Worm (Caenorhabditis elegans) whole organism, mixed stage, embryonic: ENCODE data around the gene F18E9.3.
A peak's percentile ranks its signal among the peaks of the same experiment; 100 is the strongest.

Experiments used
- M03D4.4 ChIP-seq: sonication (generic microtip); optimal IDR thresholded peaks from 2 replicates; lab custom pipeline; 2017; ENCODE audit warnings: mild to moderate bottlenecking, missing genetic modification characterization, missing compliant biosample characterization
- bed-3 ChIP-seq: fragments of 200-800 bp; sonication (Bioruptor generic); optimal IDR thresholded peaks from 3 replicates; lab custom pipeline; 2018; ENCODE audit warnings: mild to moderate bottlenecking, missing genetic modification characterization, moderate library complexity, missing compliant biosample characterization
- blmp-1 ChIP-seq: fragments of 150-350 bp; optimal IDR thresholded peaks from 2 replicates; lab custom pipeline; 2014; ENCODE audit warnings: missing biosample characterization, missing genetic modification characterization
- ceh-39 ChIP-seq: fragments of 150-350 bp; optimal IDR thresholded peaks from 2 replicates; lab custom pipeline; 2014; ENCODE audit warnings: missing biosample characterization, missing genetic modification characterization
- ceh-43 ChIP-seq: fragments of 200-800 bp; sonication (Bioruptor generic); optimal IDR thresholded peaks from 2 replicates; lab custom pipeline; 2018; ENCODE audit warnings: mild to moderate bottlenecking, missing genetic modification characterization, moderate library complexity, missing compliant biosample characterization
- ceh-83 ChIP-seq: fragments of 200-800 bp; sonication (Bioruptor generic); optimal IDR thresholded peaks from 2 replicates; lab custom pipeline; 2018; ENCODE audit warnings: mild to moderate bottlenecking, missing genetic modification characterization, missing compliant biosample characterization
- ces-1 ChIP-seq: fragments of 150-350 bp; optimal IDR thresholded peaks from 2 replicates; lab custom pipeline; 2014; ENCODE audit warnings: missing biosample characterization, missing genetic modification reagents, missing genetic modification characterization
- cnd-1 ChIP-seq: fragments of 200-800 bp; sonication (Bioruptor generic); optimal IDR thresholded peaks from 2 replicates; lab custom pipeline; 2018; ENCODE audit warnings: mild to moderate bottlenecking, missing genetic modification characterization, missing compliant biosample characterization
- drap-1 ChIP-seq: fragments of 200-800 bp; sonication (Bioruptor generic); optimal IDR thresholded peaks from 3 replicates; lab custom pipeline; 2018; ENCODE audit warnings: mild to moderate bottlenecking, missing genetic modification characterization, missing compliant biosample characterization
- elt-1 ChIP-seq: sonication (generic microtip); optimal IDR thresholded peaks from 2 replicates; lab custom pipeline; 2017; ENCODE audit warnings: missing genetic modification characterization, mild to moderate bottlenecking, missing compliant biosample characterization, antibody characterized with exemption, moderate library complexity, borderline replicate concordance; ENCODE audit not compliant: insufficient read depth
- elt-3 ChIP-seq: fragments of 150-350 bp; optimal IDR thresholded peaks from 2 replicates; lab custom pipeline; 2014; ENCODE audit warnings: missing biosample characterization, missing genetic modification characterization
- flh-1 ChIP-seq: fragments of 200-800 bp; sonication (Bioruptor generic); optimal IDR thresholded peaks from 2 replicates; lab custom pipeline; 2018; ENCODE audit warnings: mild to moderate bottlenecking, missing genetic modification characterization, moderate library complexity, missing compliant biosample characterization
- ham-2 ChIP-seq: fragments of 200-800 bp; sonication (Bioruptor generic); optimal IDR thresholded peaks from 2 replicates; lab custom pipeline; 2018; ENCODE audit warnings: mild to moderate bottlenecking, missing genetic modification characterization, missing compliant biosample characterization
- hlh-1 ChIP-seq: fragments of 150-350 bp; optimal IDR thresholded peaks from 2 replicates; lab custom pipeline; 2014; ENCODE audit warnings: missing biosample characterization, missing genetic modification reagents, missing genetic modification characterization
- lin-13 ChIP-seq: fragments of 150-350 bp; optimal IDR thresholded peaks from 2 replicates; lab custom pipeline; 2014; ENCODE audit warnings: missing biosample characterization, missing genetic modification characterization
- lin-32 ChIP-seq: fragments of 200-800 bp; sonication (Bioruptor generic); optimal IDR thresholded peaks from 2 replicates; lab custom pipeline; 2018; ENCODE audit warnings: mild to moderate bottlenecking, missing genetic modification characterization, missing compliant biosample characterization
- lsy-2 ChIP-seq: fragments of 150-350 bp; optimal IDR thresholded peaks from 2 replicates; lab custom pipeline; 2014; ENCODE audit warnings: missing biosample characterization, missing genetic modification characterization
- mab-5 ChIP-seq: fragments of 150-350 bp; optimal IDR thresholded peaks from 2 replicates; lab custom pipeline; 2014; ENCODE audit warnings: missing biosample characterization, missing genetic modification characterization
- mep-1 ChIP-seq: fragments of 150-350 bp; optimal IDR thresholded peaks from 2 replicates; lab custom pipeline; 2017; ENCODE audit warnings: missing biosample characterization, missing genetic modification reagents, missing genetic modification characterization, inconsistent platforms
- mls-2 ChIP-seq: sonication (generic microtip); optimal IDR thresholded peaks from 2 replicates; lab custom pipeline; 2016; ENCODE audit warnings: mild to moderate bottlenecking, missing genetic modification characterization, moderate library complexity, missing compliant biosample characterization
- nhr-12 ChIP-seq: fragments of 150-350 bp; optimal IDR thresholded peaks from 2 replicates; lab custom pipeline; 2014; ENCODE audit warnings: missing biosample characterization, missing genetic modification characterization
- nhr-2 ChIP-seq: fragments of 150-350 bp; optimal IDR thresholded peaks from 2 replicates; lab custom pipeline; 2014; ENCODE audit warnings: missing biosample characterization, missing genetic modification characterization
- nhr-237 ChIP-seq: fragments of 150-350 bp; optimal IDR thresholded peaks from 2 replicates; lab custom pipeline; 2014; ENCODE audit warnings: missing biosample characterization, missing genetic modification characterization
- nhr-28 ChIP-seq: fragments of 150-350 bp; optimal IDR thresholded peaks from 2 replicates; lab custom pipeline; 2014; ENCODE audit warnings: missing biosample characterization, missing genetic modification characterization
- nhr-76 ChIP-seq: sonication (generic microtip); optimal IDR thresholded peaks from 2 replicates; lab custom pipeline; 2017; ENCODE audit warnings: missing biosample characterization, missing genetic modification characterization
- pha-4 ChIP-seq: fragments of 150-350 bp; optimal IDR thresholded peaks from 2 replicates; lab custom pipeline; 2018; ENCODE audit warnings: missing biosample characterization, missing genetic modification reagents, missing genetic modification characterization
- sem-2 ChIP-seq: fragments of 200-800 bp; sonication (Bioruptor generic); optimal IDR thresholded peaks from 2 replicates; lab custom pipeline; 2018; ENCODE audit warnings: mild to moderate bottlenecking, missing genetic modification characterization, missing compliant biosample characterization
- snpc-4 ChIP-seq: fragments of 150-350 bp; optimal IDR thresholded peaks from 2 replicates; lab custom pipeline; 2014; ENCODE audit warnings: missing biosample characterization, missing genetic modification characterization
- sptf-1 ChIP-seq: sonication (generic microtip); optimal IDR thresholded peaks from 2 replicates; lab custom pipeline; 2017; ENCODE audit warnings: mild to moderate bottlenecking, missing genetic modification characterization, moderate library complexity, missing compliant biosample characterization
- tbx-8 ChIP-seq: fragments of 200-800 bp; sonication (Bioruptor generic); optimal IDR thresholded peaks from 2 replicates; lab custom pipeline; 2018; ENCODE audit warnings: mild to moderate bottlenecking, missing genetic modification characterization, moderate library complexity, missing compliant biosample characterization
- unc-120 ChIP-seq: sonication (generic microtip); optimal IDR thresholded peaks from 2 replicates; lab custom pipeline; 2017; ENCODE audit warnings: missing genetic modification characterization, missing compliant biosample characterization; ENCODE audit not compliant: poor library complexity, severe bottlenecking
- unc-39 ChIP-seq: fragments of 150-350 bp; optimal IDR thresholded peaks from 2 replicates; lab custom pipeline; 2014; ENCODE audit warnings: missing biosample characterization, missing genetic modification characterization
- unc-62 ChIP-seq: fragments of 150-350 bp; optimal IDR thresholded peaks from 2 replicates; lab custom pipeline; 2014; ENCODE audit warnings: missing biosample characterization, missing genetic modification reagents, missing genetic modification characterization
- zip-8 ChIP-seq: fragments of 150-350 bp; optimal IDR thresholded peaks from 2 replicates; lab custom pipeline; 2014; ENCODE audit warnings: missing biosample characterization, missing genetic modification characterization
- ztf-11 ChIP-seq: fragments of 150-350 bp; optimal IDR thresholded peaks from 2 replicates; lab custom pipeline; 2014; ENCODE audit warnings: missing biosample characterization, missing genetic modification characterization

Gene F18E9.3

DNA sequence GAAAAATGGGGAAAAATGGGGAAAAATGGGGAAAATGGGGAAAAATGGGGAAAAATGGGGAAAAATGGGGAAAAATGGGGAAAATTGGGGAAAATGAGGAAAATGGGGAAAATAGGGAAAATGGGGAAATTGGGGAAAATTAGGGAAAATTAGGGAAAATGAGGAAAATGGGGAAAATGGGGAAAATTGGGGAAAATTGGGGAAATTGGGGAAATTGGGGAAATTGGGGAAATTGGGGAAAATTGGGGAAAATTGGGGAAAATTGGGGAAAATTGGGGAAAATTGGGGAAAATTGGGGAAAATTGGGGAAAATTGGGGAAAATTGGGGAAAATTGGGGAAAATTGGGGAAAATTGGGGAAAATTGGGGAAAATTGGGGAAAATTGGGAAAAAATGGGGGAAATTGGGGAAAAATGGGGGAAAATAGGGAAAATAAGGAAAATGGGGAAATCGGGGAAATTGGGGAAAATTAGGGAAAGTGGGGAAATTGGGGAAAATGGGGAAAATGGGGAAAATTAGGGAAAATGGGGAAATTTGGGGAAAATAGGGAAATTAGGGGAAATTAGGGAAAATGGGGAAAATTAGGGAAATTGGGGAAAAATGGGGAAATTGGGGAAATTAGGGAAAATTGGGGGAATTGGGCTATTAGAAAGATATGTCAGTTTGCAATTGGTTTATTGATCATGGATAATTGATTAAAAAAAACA is 16.9 kb downstream of the F18E9.3 start:
- no peak for TF ChIP-seq elt-3
- TF ChIP-seq sptf-1, result peak; percentile 79
- TF ChIP-seq ceh-43 (GFP tag; lab: Kevin White, UChicago), result peak; percentile 55
- peak; percentile 63 for TF ChIP-seq ceh-83 (GFP tag; lab: Kevin White, UChicago)
- no peak for TF ChIP-seq elt-1
- peak; percentile 53 for TF ChIP-seq mls-2 (tag; lab: Kevin White, UChicago)
- TF ChIP-seq unc-120 (tag; lab: Kevin White, UChicago), result peak; percentile 21
- TF ChIP-seq M03D4.4, result peak; percentile 62
- TF ChIP-seq mep-1 (tag; lab: Kevin White, UChicago), result no peak

DNA sequence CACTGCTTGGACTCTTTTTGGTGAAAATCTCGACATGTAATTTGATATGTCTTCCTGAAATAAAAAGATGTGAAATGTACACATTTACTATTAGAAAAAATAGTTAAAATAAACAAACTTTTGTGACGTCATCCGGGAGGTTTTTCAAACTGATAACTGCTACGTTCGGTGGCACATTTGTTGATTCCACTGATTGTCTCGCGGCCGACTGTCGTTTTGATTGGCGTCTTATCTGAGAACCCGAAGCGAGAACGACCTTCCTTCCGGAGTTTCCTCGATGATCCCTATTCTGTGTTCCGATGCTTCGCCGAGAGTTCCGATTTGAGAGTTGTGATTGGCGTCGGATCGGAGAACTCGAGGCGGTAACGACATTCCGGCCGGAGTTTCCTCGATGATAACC is 18.2 kb downstream of the F18E9.3 start:
- TF ChIP-seq zip-8 (tag; lab: Kevin White, UChicago), result no peak
- no peak for TF ChIP-seq lsy-2 (tag; lab: Kevin White, UChicago)
- no peak for TF ChIP-seq pha-4 (tag; lab: Kevin White, UChicago)
- no peak for TF ChIP-seq ceh-39 (tag; lab: Kevin White, UChicago)
- TF ChIP-seq bed-3 (GFP tag; lab: Kevin White, UChicago), result no peak

DNA sequence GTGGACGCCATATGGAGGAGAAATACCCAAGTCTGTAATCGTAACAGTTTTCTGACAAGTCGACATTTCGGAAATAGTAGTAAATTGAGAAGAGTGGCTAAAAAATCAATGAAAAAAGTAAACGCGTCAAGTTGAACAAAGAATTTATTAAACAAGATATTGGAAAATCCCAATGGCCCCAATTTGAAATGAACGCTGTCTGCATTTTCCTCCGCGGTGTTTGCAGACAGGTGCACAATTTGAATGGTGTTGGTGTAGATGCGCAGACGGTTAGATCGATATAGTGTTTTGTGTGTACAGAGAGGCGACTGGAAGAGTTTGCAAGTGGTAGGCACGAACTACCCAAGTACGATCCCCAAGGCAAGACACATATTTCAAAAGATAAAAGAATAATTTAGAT is 19.1 kb downstream of the F18E9.3 start, which contains the start of the genes H35N09.2 and H35N09.1:
Gene H35N09.2 (minus strand): TSS at position 54 of the 400 bp plus-strand sequence.
Gene H35N09.1 (plus strand): TSS at position 335 of the 400 bp plus-strand sequence.
- TF ChIP-seq cnd-1, result no peak
- TF ChIP-seq M03D4.4, result no peak
- no peak for TF ChIP-seq bed-3 (GFP tag; lab: Kevin White, UChicago)
- TF ChIP-seq ceh-83 (GFP tag; lab: Kevin White, UChicago), result no peak
- no peak for TF ChIP-seq mls-2 (tag; lab: Kevin White, UChicago)
- no peak for TF ChIP-seq elt-3
- no peak for TF ChIP-seq sem-2 (GFP tag; lab: Kevin White, UChicago)
- TF ChIP-seq pha-4 (tag; lab: Kevin White, UChicago), result peak; percentile 63
- no peak for TF ChIP-seq nhr-12
- no peak for TF ChIP-seq mab-5 (tag; lab: Kevin White, UChicago)
- TF ChIP-seq nhr-237 (tag; lab: Kevin White, UChicago), result no peak
- TF ChIP-seq snpc-4 (tag; lab: Kevin White, UChicago), result no peak
- TF ChIP-seq unc-120 (tag; lab: Kevin White, UChicago), result no peak
- TF ChIP-seq sptf-1, result no peak
- peak; percentile 1 for TF ChIP-seq lin-13
- no peak for TF ChIP-seq unc-62 (GFP tag; lab: Kevin White, UChicago)
- no peak for TF ChIP-seq flh-1 (GFP tag; lab: Kevin White, UChicago)
- TF ChIP-seq nhr-28, result no peak
- no peak for TF ChIP-seq ces-1 (GFP tag; lab: Kevin White, UChicago)
- TF ChIP-seq unc-39 (tag; lab: Kevin White, UChicago), result no peak
- no peak for TF ChIP-seq blmp-1 (tag; lab: Kevin White, UChicago)
- TF ChIP-seq ztf-11, result no peak
- TF ChIP-seq tbx-8 (GFP tag; lab: Kevin White, UChicago), result no peak
- TF ChIP-seq lsy-2 (tag; lab: Kevin White, UChicago), result no peak
- peak; percentile 27 for TF ChIP-seq mep-1 (tag; lab: Kevin White, UChicago)
- TF ChIP-seq ceh-43 (GFP tag; lab: Kevin White, UChicago), result no peak
- TF ChIP-seq drap-1 (GFP tag; lab: Kevin White, UChicago), result no peak
- TF ChIP-seq ham-2, result no peak
- TF ChIP-seq zip-8 (tag; lab: Kevin White, UChicago), result no peak
- TF ChIP-seq ceh-39 (tag; lab: Kevin White, UChicago), result peak; percentile 81
- TF ChIP-seq nhr-76 (tag; lab: Kevin White, UChicago), result no peak
- TF ChIP-seq nhr-2, result no peak
- no peak for TF ChIP-seq lin-32 (GFP tag; lab: Kevin White, UChicago)
- no peak for TF ChIP-seq elt-1
- TF ChIP-seq hlh-1 (tag; lab: Kevin White, UChicago), result peak; percentile 37
